Worm (Caenorhabditis elegans): ENCODE measurements around the gene pcyt-1.

DNA sequence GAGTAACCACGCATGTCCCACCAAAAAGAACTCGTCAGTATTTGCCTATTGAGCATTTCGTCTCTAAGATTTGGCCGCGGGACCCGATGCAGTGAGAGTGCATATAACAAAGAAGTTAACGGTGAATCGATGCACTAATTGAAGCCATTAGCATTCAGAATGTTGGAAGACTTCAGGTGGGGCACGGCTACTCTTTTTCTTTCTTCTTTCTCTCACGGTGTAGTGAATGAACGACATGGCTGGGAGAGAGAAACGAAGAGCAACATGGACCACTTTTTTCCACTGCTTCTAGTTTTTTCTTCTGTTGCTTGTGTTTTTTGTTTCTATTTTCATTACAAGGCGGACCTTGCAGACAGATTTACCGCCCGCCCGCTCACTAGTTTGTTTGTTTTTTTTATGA lies 31.1 kb upstream of the pcyt-1 start:
- TF ChIP-seq mxl-1 (tag; optimal IDR thresholded peaks at IDR 0.05) (no peak), attf-5 (GFP tag; optimal IDR thresholded peaks at IDR 0.05) (no peak), C17E4.6 (GFP tag; IDR thresholded peaks at IDR 0.05) (no peak), aptf-2 (GFP tag; conservative IDR thresholded peaks at IDR 0.05) (no peak), bed-2 (GFP tag; IDR thresholded peaks at IDR 0.05) (no peak), snpc-3.4 (tag; optimal IDR thresholded peaks at IDR 0.05) (no peak)

Measured in whole organism, young adult.